Fruit fly (Drosophila melanogaster): Measurements from ENCODE around the gene CG5664.

CG5664 gene

dm6 chr3L:21464240-21464639, 23.1 kb upstream of the CG5664 start (continued):
- TF ChIP-seq jing (GFP tag; optimal IDR thresholded peaks at IDR 0.05) (no peak), B-H1 (GFP tag; IDR thresholded peaks at IDR 0.05) (peak; percentile 15; the same call in 1 of the 3 replicates), Max (GFP tag; optimal IDR thresholded peaks at IDR 0.05) (peak; percentile 19), br (optimal IDR thresholded peaks at IDR 0.05) (no peak), cas (GFP tag; IDR thresholded peaks at IDR 0.05) (no peak), dati (GFP tag; IDR thresholded peaks at IDR 0.05) (0 out of 2 replicates have a peak, but pooled peaks have one; percentile 42), CG7556 (GFP tag; optimal IDR thresholded peaks at IDR 0.05) (peak; percentile 64), grau (tag; optimal IDR thresholded peaks at IDR 0.05) (peak; percentile 58), D (optimal IDR thresholded peaks at IDR 0.05) (no peak), D (GFP tag; optimal IDR thresholded peaks at IDR 0.05) (peak; percentile 84), pzg (GFP tag; optimal IDR thresholded peaks at IDR 0.05) (no peak), C15 (GFP tag; IDR thresholded peaks at IDR 0.05) (no peak), Hr78 (GFP tag; optimal IDR thresholded peaks at IDR 0.05) (peak in 1 of 2 experiments; percentile 61), tna (GFP tag; IDR thresholded peaks at IDR 0.05; ENCODE audit: partially characterized antibody) (no peak), gt (GFP tag; IDR thresholded peaks at IDR 0.05) (peak; percentile 51; the same call in 1 of the 2 replicates), lilli (GFP tag; optimal IDR thresholded peaks at IDR 0.05) (peak; percentile 0), CG9932 (GFP tag; IDR thresholded peaks at IDR 0.05) (no peak), Rx (GFP tag; IDR thresholded peaks at IDR 0.05) (peak; percentile 47; the same call in 1 of the 2 replicates), nerfin-1 (tag; optimal IDR thresholded peaks at IDR 0.05) (peak; percentile 87), ind (GFP tag; optimal IDR thresholded peaks at IDR 0.05) (no peak), Dek (tag; optimal IDR thresholded peaks at IDR 0.05) (no peak), dmrt99B (tag; optimal IDR thresholded peaks at IDR 0.05) (peak; percentile 56), pfk (GFP tag; optimal IDR thresholded peaks at IDR 0.05) (peak; percentile 18), bigmax (GFP tag; optimal IDR thresholded peaks at IDR 0.05) (peak; percentile 22), CG11456 (GFP tag; IDR thresholded peaks at IDR 0.05) (0 out of 3 replicates have a peak, but pooled peaks have one; percentile 44), Vsx1 (GFP tag; optimal IDR thresholded peaks at IDR 0.05) (peak; percentile 85), zfh1 (GFP tag; IDR thresholded peaks at IDR 0.05) (peak; percentile 89), CG7271 (tag; optimal IDR thresholded peaks at IDR 0.05) (peak; percentile 97), CG12155 (GFP tag; optimal IDR thresholded peaks at IDR 0.05) (no peak), ranshi (GFP tag; IDR thresholded peaks at IDR 0.05) (peak; percentile 23; the same call in 1 of the 2 replicates), Atf3 (GFP tag; optimal IDR thresholded peaks at IDR 0.05) (peak; percentile 24), Nf-YB (GFP tag; optimal IDR thresholded peaks at IDR 0.05) (peak; percentile 62), unc-4 (GFP tag; IDR thresholded peaks at IDR 0.05; ENCODE audit: partially characterized antibody) (no peak), ttk (GFP tag; IDR thresholded peaks at IDR 0.05) (no peak), Neu2 (GFP tag; optimal IDR thresholded peaks at IDR 0.05; ENCODE audit: borderline replicate concordance) (peak; percentile 43), bbx (GFP tag; IDR thresholded peaks at IDR 0.05; ENCODE audit: partially characterized antibody) (no peak), CG43689 (GFP tag; IDR thresholded peaks at IDR 0.05) (no peak), az2 (GFP tag; optimal IDR thresholded peaks at IDR 0.05) (peak; percentile 23), aop (GFP tag; IDR thresholded peaks at IDR 0.05) (no peak), tin (GFP tag; optimal IDR thresholded peaks at IDR 0.05) (no peak), ap (GFP tag; IDR thresholded peaks at IDR 0.05) (no peak), Nf-YC (tag; optimal IDR thresholded peaks at IDR 0.05) (no peak), CG42726 (GFP tag; IDR thresholded peaks at IDR 0.05; ENCODE audit: partially characterized antibody) (no peak), CG6765 (GFP tag; optimal IDR thresholded peaks at IDR 0.05) (no peak), CG30020 (tag; optimal IDR thresholded peaks at IDR 0.05) (no peak), CG11398 (GFP tag; optimal IDR thresholded peaks at IDR 0.05) (peak; percentile 64), unpg (GFP tag; optimal IDR thresholded peaks at IDR 0.05) (peak; percentile 76), jigr1 (GFP tag; IDR thresholded peaks at IDR 0.05) (no peak), CG14441 (GFP tag; IDR thresholded peaks at IDR 0.05) (no peak), tgo (GFP tag; IDR thresholded peaks at IDR 0.05) (no peak), CG1832 (GFP tag; optimal IDR thresholded peaks at IDR 0.05) (no peak), CG9876 (GFP tag; optimal IDR thresholded peaks at IDR 0.05) (no peak)
